Fruit fly (Drosophila melanogaster) whole organism, wandering third instar larva: Measurements from ENCODE around the gene CG43116.

Experiments
- Abd-B ChIP-seq: fragments of >200 bp; optimal IDR thresholded peaks from 2 replicates; lab custom pipeline; 2017; ENCODE audit warnings: missing biosample characterization, missing genetic modification characterization
- CG32264 ChIP-seq: fragments of 200-800 bp; sonication (Bioruptor generic); optimal IDR thresholded peaks from 2 replicates; lab custom pipeline; 2016; ENCODE audit warnings: missing biosample characterization, missing genetic modification characterization
- CG9705 ChIP-seq: fragments of 200-800 bp; sonication (Bioruptor generic); optimal IDR thresholded peaks from 2 replicates; lab custom pipeline; 2018; ENCODE audit warnings: missing biosample characterization, mild to moderate bottlenecking, missing genetic modification characterization
- CrebA ChIP-seq: fragments of 200-800 bp; sonication (Bioruptor generic); optimal IDR thresholded peaks from 2 replicates; lab custom pipeline; 2016; ENCODE audit warnings: missing biosample characterization, mild to moderate bottlenecking, missing genetic modification characterization, borderline replicate concordance
- Dfd ChIP-seq: fragments of >200 bp; optimal IDR thresholded peaks from 2 replicates; lab custom pipeline; 2017; ENCODE audit warnings: missing biosample characterization, missing genetic modification characterization
- Dif ChIP-seq: fragments of 200-275, 200-300 bp; sonication (Bioruptor generic); optimal IDR thresholded peaks from 2 replicates; lab custom pipeline; 2018; ENCODE audit warnings: missing biosample characterization, missing genetic modification characterization; ENCODE audit not compliant: partially characterized antibody
- GATAd ChIP-seq: sonication (Bioruptor generic); optimal IDR thresholded peaks from 2 replicates; lab custom pipeline; 2016; ENCODE audit warnings: missing biosample characterization, missing genetic modification characterization
- HLH106 ChIP-seq: fragments of 200-800 bp; optimal IDR thresholded peaks from 3 replicates; lab custom pipeline; 2019; ENCODE audit warnings: missing biosample characterization, mild to moderate bottlenecking, missing genetic modification characterization, moderate library complexity
- Hnf4 ChIP-seq: fragments of 200-800 bp; sonication (Bioruptor generic); optimal IDR thresholded peaks from 2 replicates; lab custom pipeline; 2016; ENCODE audit warnings: missing biosample characterization, mild to moderate bottlenecking, missing genetic modification characterization
- Hr78 ChIP-seq: fragments of >200 bp; optimal IDR thresholded peaks from 2 replicates; lab custom pipeline; 2017; ENCODE audit warnings: missing biosample characterization, missing genetic modification characterization
- Hr83 ChIP-seq: fragments of 200-300 bp; sonication (Bioruptor generic); optimal IDR thresholded peaks from 2 replicates; lab custom pipeline; 2016; ENCODE audit warnings: missing biosample characterization, mild to moderate bottlenecking, missing genetic modification characterization, moderate library complexity; ENCODE audit not compliant: poor library complexity, severe bottlenecking
- Jra ChIP-seq: sonication (Bioruptor generic); optimal IDR thresholded peaks from 2 replicates; lab custom pipeline; 2016; ENCODE audit warnings: missing biosample characterization, missing genetic modification characterization
- Mio ChIP-seq: sonication (Bioruptor generic); optimal IDR thresholded peaks from 2 replicates; lab custom pipeline; 2016; ENCODE audit warnings: missing biosample characterization, missing genetic modification characterization
- Myc ChIP-seq: fragments of >200 bp; optimal IDR thresholded peaks from 2 replicates; lab custom pipeline; 2017
- N ChIP-seq: fragments of >200 bp; optimal IDR thresholded peaks from 2 replicates; lab custom pipeline; 2018; ENCODE audit warnings: missing biosample characterization, missing external identifiers, missing genetic modification characterization
- OdsH ChIP-seq: fragments of 200-800 bp; sonication (Bioruptor generic); optimal IDR thresholded peaks from 2 replicates; lab custom pipeline; 2016; ENCODE audit warnings: missing biosample characterization, mild to moderate bottlenecking, missing genetic modification characterization
- Rel ChIP-seq, 2 experiments: fragments of 200-800 bp; sonication (Bioruptor generic) in 1 of 2; optimal IDR thresholded peaks; 2 replicates in 1 of 2; 3 replicates in 1 of 2; lab custom pipeline; 2016 to 2019; ENCODE audit warnings: mild to moderate bottlenecking in 2 of 2, missing biosample characterization in 2 of 2, missing genetic modification characterization in 2 of 2, moderate library complexity in 1 of 2
- Sp1 ChIP-seq: fragments of 200-800 bp; sonication (Bioruptor generic); optimal IDR thresholded peaks from 3 replicates; lab custom pipeline; 2019; ENCODE audit warnings: missing biosample characterization, mild to moderate bottlenecking, missing genetic modification characterization, moderate library complexity
- Vsx2 ChIP-seq: fragments of 200-300, 225-300 bp; sonication (Bioruptor generic); optimal IDR thresholded peaks from 2 replicates; lab custom pipeline; 2018; ENCODE audit warnings: missing biosample characterization, missing genetic modification characterization; ENCODE audit not compliant: partially characterized antibody
- br ChIP-seq: fragments of 200-800 bp; sonication (Bioruptor generic); optimal IDR thresholded peaks from 2 replicates; lab custom pipeline; 2016; ENCODE audit warnings: missing biosample characterization, missing genetic modification characterization
- brk ChIP-seq: fragments of 200-800 bp; sonication (Bioruptor generic); optimal IDR thresholded peaks from 2 replicates; lab custom pipeline; 2016; ENCODE audit warnings: missing biosample characterization, mild to moderate bottlenecking, missing genetic modification characterization
- dl ChIP-seq, 2 experiments: fragments of 175-275, 200-275 bp in 1 of 2; fragments of 200-275 bp in 1 of 2; sonication (Bioruptor generic); optimal IDR thresholded peaks; lab custom pipeline; 2018; ENCODE audit warnings: mild to moderate bottlenecking in 2 of 2, missing biosample characterization in 2 of 2, missing genetic modification characterization in 2 of 2, moderate library complexity in 2 of 2; ENCODE audit not compliant: partially characterized antibody in 2 of 2, insufficient read depth in 1 of 2
- dmrt93B ChIP-seq: fragments of 200-800 bp; sonication (Bioruptor generic); optimal IDR thresholded peaks from 2 replicates; lab custom pipeline; 2018; ENCODE audit warnings: missing biosample characterization, mild to moderate bottlenecking, missing genetic modification characterization
- dsf ChIP-seq: sonication (Bioruptor generic); optimal IDR thresholded peaks from 2 replicates; lab custom pipeline; 2016; ENCODE audit warnings: missing biosample characterization, missing genetic modification characterization, borderline replicate concordance
- ey ChIP-seq: fragments of 200-800 bp; sonication (Bioruptor generic); optimal IDR thresholded peaks from 2 replicates; lab custom pipeline; 2016; ENCODE audit warnings: missing biosample characterization, missing genetic modification characterization
- foxo ChIP-seq, 2 experiments: fragments of 200-800 bp; sonication (Bioruptor generic); optimal IDR thresholded peaks; 2 replicates in 1 of 2; 3 replicates in 1 of 2; lab custom pipeline; 2016 to 2017; ENCODE audit warnings: missing biosample characterization in 2 of 2, missing genetic modification characterization in 2 of 2
- fru ChIP-seq: fragments of 200-800 bp; sonication (Bioruptor generic); optimal IDR thresholded peaks from 3 replicates; lab custom pipeline; 2016; ENCODE audit warnings: missing biosample characterization, mild to moderate bottlenecking, missing genetic modification characterization
- h ChIP-seq: fragments of 200-800 bp; sonication (Bioruptor generic); optimal IDR thresholded peaks from 3 replicates; lab custom pipeline; 2016; ENCODE audit warnings: missing biosample characterization, mild to moderate bottlenecking, missing genetic modification characterization
- jim ChIP-seq: fragments of 175-275, 200-325 bp; sonication (Bioruptor generic); optimal IDR thresholded peaks from 2 replicates; lab custom pipeline; 2016; ENCODE audit warnings: missing biosample characterization, mild to moderate bottlenecking, missing genetic modification characterization
- lola ChIP-seq: fragments of >200 bp; optimal IDR thresholded peaks from 2 replicates; lab custom pipeline; 2017; ENCODE audit warnings: missing biosample characterization, missing genetic modification characterization
- pan ChIP-seq: fragments of >200 bp; optimal IDR thresholded peaks from 2 replicates; lab custom pipeline; 2017
- psq ChIP-seq: fragments of 200-800 bp; sonication (Bioruptor generic); optimal IDR thresholded peaks from 3 replicates; lab custom pipeline; 2017; ENCODE audit warnings: missing biosample characterization, mild to moderate bottlenecking, missing genetic modification characterization, moderate library complexity
- rgr ChIP-seq: fragments of 200-800 bp; sonication (Bioruptor generic); optimal IDR thresholded peaks from 3 replicates; lab custom pipeline; 2016; ENCODE audit warnings: missing biosample characterization, mild to moderate bottlenecking, missing genetic modification characterization
- sage ChIP-seq: fragments of 200-800 bp; sonication (Bioruptor generic); optimal IDR thresholded peaks from 2 replicates; lab custom pipeline; 2016; ENCODE audit warnings: missing biosample characterization, mild to moderate bottlenecking, missing genetic modification characterization
- sv ChIP-seq: fragments of 200-800 bp; sonication (Bioruptor generic); optimal IDR thresholded peaks from 3 replicates; lab custom pipeline; 2016; ENCODE audit warnings: missing biosample characterization, missing genetic modification characterization
- tai ChIP-seq: sonication (Bioruptor generic); optimal IDR thresholded peaks from 2 replicates; lab custom pipeline; 2016; ENCODE audit warnings: missing biosample characterization, missing genetic modification characterization
- usp ChIP-seq: fragments of >200 bp; optimal IDR thresholded peaks from 2 replicates; lab custom pipeline; 2017; ENCODE audit warnings: missing biosample characterization, missing genetic modification characterization
- woc ChIP-seq: sonication (Bioruptor generic); optimal IDR thresholded peaks from 2 replicates; lab custom pipeline; 2016; ENCODE audit warnings: missing biosample characterization, mild to moderate bottlenecking, missing genetic modification characterization

CG43116 gene

DNA sequence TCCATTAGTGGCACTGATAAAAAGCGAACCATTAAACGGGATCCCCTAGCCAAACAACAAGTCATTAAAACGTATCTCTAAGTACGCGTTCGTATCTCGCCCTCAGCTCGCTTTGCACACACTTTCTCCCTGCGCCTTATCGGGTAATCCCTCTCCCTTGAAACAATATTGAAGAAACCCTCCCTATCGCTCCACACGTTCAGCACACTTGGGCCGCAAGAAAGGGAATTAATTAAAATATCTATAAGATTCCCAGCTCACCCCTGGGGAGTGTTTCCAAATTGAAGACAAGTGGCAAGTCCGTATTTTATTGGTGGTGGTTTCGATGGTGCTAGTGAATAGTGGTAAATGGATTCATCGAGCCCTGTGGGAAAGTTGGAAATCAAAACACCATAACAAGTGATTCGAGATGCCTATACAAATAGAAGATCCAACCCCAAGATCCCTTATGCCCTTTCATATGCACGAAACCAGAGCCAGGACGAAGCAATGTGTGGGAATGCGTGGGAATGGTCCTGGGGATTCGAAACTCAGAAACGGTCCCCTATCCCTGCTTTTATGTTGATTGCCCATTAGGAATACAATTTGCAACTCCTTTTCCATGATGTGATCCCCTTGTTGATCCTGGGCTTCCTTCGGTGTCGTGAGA lies 13.1 kb upstream of the CG43116 start:
- TF ChIP-seq pan (lab: Kevin White, UChicago) (no peak), Rel (GFP tag; optimal IDR thresholded peaks at IDR 0.05; lab: Kevin White, UChicago) (no peak), Rel (tag; optimal IDR thresholded peaks at IDR 0.05; lab: Kevin White, UChicago) (no peak), CrebA (no peak), usp (GFP tag; lab: Kevin White, UChicago) (no peak), Mio (GFP tag; lab: Kevin White, UChicago) (no peak), GATAd (GFP tag; lab: Kevin White, UChicago) (no peak)

dm6 chr3R:26008892-26009539 lies 12.2 kb upstream of the CG43116 start:
- peak; percentile 39 for TF ChIP-seq CrebA
- TF ChIP-seq Sp1 (GFP tag; lab: Kevin White, UChicago): peak; percentile 97
- TF ChIP-seq sage (GFP tag; lab: Kevin White, UChicago): peak; percentile 93
- TF ChIP-seq CG9705 (GFP tag; lab: Kevin White, UChicago): peak; percentile 90
- peak; percentile 30 for TF ChIP-seq Hr83
- TF ChIP-seq CG32264 (GFP tag; lab: Kevin White, UChicago): peak; percentile 96
- TF ChIP-seq Mio (GFP tag; lab: Kevin White, UChicago): peak; percentile 36
- TF ChIP-seq pan (lab: Kevin White, UChicago): no peak
- peak; percentile 98 for TF ChIP-seq OdsH
- TF ChIP-seq Vsx2: no peak
- TF ChIP-seq brk (GFP tag; lab: Kevin White, UChicago): peak; percentile 93
- TF ChIP-seq foxo (GFP tag; optimal IDR thresholded peaks at IDR 0.05; lab: Kevin White, UChicago): peak; percentile 88 to 97
- TF ChIP-seq woc (GFP tag; lab: Kevin White, UChicago): peak; percentile 98
- peak; percentile 98 for TF ChIP-seq ey (GFP tag; lab: Kevin White, UChicago)
- peak; percentile 88 for TF ChIP-seq tai (GFP tag; lab: Kevin White, UChicago)
- no peak for TF ChIP-seq N (GFP tag; lab: Kevin White, UChicago)
- TF ChIP-seq Hnf4 (GFP tag; lab: Kevin White, UChicago): peak; percentile 95
- TF ChIP-seq sv (GFP tag; lab: Kevin White, UChicago): peak; percentile 80
- TF ChIP-seq usp (GFP tag; lab: Kevin White, UChicago): no peak
- no peak for TF ChIP-seq Myc (lab: Kevin White, UChicago)
- TF ChIP-seq Rel (GFP tag; optimal IDR thresholded peaks at IDR 0.05; lab: Kevin White, UChicago): peak; percentile 96
- peak; percentile 68 for TF ChIP-seq Rel (tag; optimal IDR thresholded peaks at IDR 0.05; lab: Kevin White, UChicago)
- TF ChIP-seq dsf: peak; percentile 72
- TF ChIP-seq HLH106 (tag; lab: Kevin White, UChicago): peak; percentile 97
- TF ChIP-seq Jra (GFP tag; lab: Kevin White, UChicago): peak; percentile 86
- peak; percentile 98 for TF ChIP-seq h (GFP tag; lab: Kevin White, UChicago)
- peak; percentile 97 for TF ChIP-seq br
- TF ChIP-seq Hr78: no peak
- no peak for TF ChIP-seq dl (GFP tag; optimal IDR thresholded peaks at IDR 0.05; lab: Kevin White, UChicago; ENCODE audit: insufficient read depth in 1 of 2, partially characterized antibody in 2 of 2)
- TF ChIP-seq jim (GFP tag; lab: Kevin White, UChicago): no peak
- no peak for TF ChIP-seq GATAd (GFP tag; lab: Kevin White, UChicago)
- TF ChIP-seq psq: peak; percentile 94
- peak; percentile 95 for TF ChIP-seq dmrt93B (GFP tag; lab: Kevin White, UChicago)
- no peak for TF ChIP-seq Abd-B
- no peak for TF ChIP-seq lola (GFP tag; lab: Kevin White, UChicago)
- peak; percentile 97 for TF ChIP-seq rgr
- TF ChIP-seq Dfd (GFP tag; lab: Kevin White, UChicago): no peak
- TF ChIP-seq fru (GFP tag; lab: Kevin White, UChicago): peak; percentile 98
- TF ChIP-seq Dif (GFP tag; lab: Kevin White, UChicago): peak; percentile 68
- TF ChIP-seq, all 38 proteins: peak for 26
